Worm (Caenorhabditis elegans) whole organism, L1 larva: Measurements from ENCODE around the gene K01A6.4.

Experiments used
- C16A3.4 ChIP-seq: fragments of 150-350 bp; optimal IDR thresholded peaks from 2 replicates; lab custom pipeline; 2014; ENCODE audit warnings: missing biosample characterization, missing genetic modification characterization
- C34B4.2 ChIP-seq: sonication (generic microtip); optimal IDR thresholded peaks from 2 replicates; lab custom pipeline; 2017; ENCODE audit warnings: mild to moderate bottlenecking, missing genetic modification characterization, missing compliant biosample characterization
- ama-1 ChIP-seq: fragments of 150-350 bp; optimal IDR thresholded peaks from 2 replicates; lab custom pipeline; 2014
- blmp-1 ChIP-seq: fragments of 150-350 bp; optimal IDR thresholded peaks from 2 replicates; lab custom pipeline; 2014; ENCODE audit warnings: missing biosample characterization, missing genetic modification characterization
- ceh-82 ChIP-seq, 3 experiments: fragments of 150-350 bp in 1 of 3; sonication (generic microtip) in 2 of 3; optimal IDR thresholded peaks; 2 replicates each; lab custom pipeline; 2014 to 2017; ENCODE audit warnings: missing biosample characterization in 3 of 3, missing genetic modification characterization in 3 of 3
- efl-1 ChIP-seq, 4 experiments: fragments of 150-350 bp; optimal IDR thresholded peaks in 3 of 4; peaks in 1 of 4; 1 replicate in 1 of 4; 2 replicates in 3 of 4; lab custom pipeline; 2014; ENCODE audit warnings: missing biosample characterization in 2 of 4, missing genetic modification characterization in 2 of 4, missing genetic modification reagents in 2 of 4
- egl-27 ChIP-seq, 2 experiments: fragments of 150-350 bp in 1 of 2; sonication (generic microtip); optimal IDR thresholded peaks; 3 replicates each; lab custom pipeline; 2017 to 2018; ENCODE audit warnings: missing biosample characterization in 2 of 2, missing genetic modification characterization in 2 of 2, missing genetic modification reagents in 2 of 2
- elt-2 ChIP-seq: sonication (generic microtip); optimal IDR thresholded peaks from 2 replicates; lab custom pipeline; 2016; ENCODE audit warnings: missing genetic modification characterization, mild to moderate bottlenecking, inconsistent platforms, missing compliant biosample characterization, missing genetic modification reagents
- fkh-10 ChIP-seq: sonication (generic microtip); optimal IDR thresholded peaks from 2 replicates; lab custom pipeline; 2017; ENCODE audit warnings: missing biosample characterization, missing genetic modification reagents, missing genetic modification characterization
- fos-1 ChIP-seq: fragments of 150-350 bp; optimal IDR thresholded peaks from 2 replicates; lab custom pipeline; 2014; ENCODE audit warnings: missing biosample characterization, missing genetic modification characterization
- hpl-2 ChIP-seq: fragments of 150-350 bp; optimal IDR thresholded peaks from 2 replicates; lab custom pipeline; 2014; ENCODE audit warnings: missing biosample characterization, missing genetic modification reagents, missing genetic modification characterization
- isw-1 ChIP-seq: fragments of 200-800 bp; sonication (Bioruptor generic); IDR thresholded peaks from 2 replicates; pipeline ENCODE4 v1.3.6; 2022; ENCODE audit warnings: missing genetic modification characterization, missing compliant biosample characterization
- lin-15B ChIP-seq: fragments of 150-350 bp; sonication (generic microtip); optimal IDR thresholded peaks from 3 replicates; lab custom pipeline; 2014; ENCODE audit warnings: missing biosample characterization, missing genetic modification characterization
- lin-35 ChIP-seq, 2 experiments: fragments of 150-350 bp; optimal IDR thresholded peaks; 2 replicates each; lab custom pipeline; 2014; ENCODE audit warnings: missing biosample characterization in 2 of 2, missing genetic modification characterization in 2 of 2, missing genetic modification reagents in 2 of 2
- lin-39 ChIP-seq: fragments of 150-350 bp; optimal IDR thresholded peaks from 2 replicates; lab custom pipeline; 2014; ENCODE audit warnings: missing biosample characterization, missing genetic modification reagents, missing genetic modification characterization
- lir-3 ChIP-seq: sonication (generic microtip); optimal IDR thresholded peaks from 2 replicates; lab custom pipeline; 2016; ENCODE audit warnings: mild to moderate bottlenecking, missing genetic modification characterization, moderate library complexity, missing compliant biosample characterization; ENCODE audit not compliant: poor library complexity
- lsy-2 ChIP-seq, 2 experiments: fragments of 150-350 bp; optimal IDR thresholded peaks; 2 replicates each; lab custom pipeline; 2014; ENCODE audit warnings: missing biosample characterization in 2 of 2, missing genetic modification characterization in 2 of 2
- mdl-1 ChIP-seq, 2 experiments: fragments of 150-350 bp; optimal IDR thresholded peaks; 2 replicates each; lab custom pipeline; 2014 to 2017; ENCODE audit warnings: missing biosample characterization in 2 of 2, missing genetic modification characterization in 2 of 2, inconsistent platforms in 1 of 2
- nhr-20 ChIP-seq: sonication (generic microtip); optimal IDR thresholded peaks from 2 replicates; lab custom pipeline; 2016; ENCODE audit warnings: mild to moderate bottlenecking, missing genetic modification characterization, missing compliant biosample characterization
- nhr-237 ChIP-seq: fragments of 150-350 bp; optimal IDR thresholded peaks from 2 replicates; lab custom pipeline; 2014; ENCODE audit warnings: missing biosample characterization, missing genetic modification characterization
- nhr-28 ChIP-seq: fragments of 150-350 bp; optimal IDR thresholded peaks from 2 replicates; lab custom pipeline; 2014; ENCODE audit warnings: missing biosample characterization, missing genetic modification characterization
- nhr-71 ChIP-seq: sonication (generic microtip); optimal IDR thresholded peaks from 2 replicates; lab custom pipeline; 2016; ENCODE audit warnings: mild to moderate bottlenecking, missing genetic modification characterization, moderate library complexity, missing compliant biosample characterization
- nhr-77 ChIP-seq: fragments of 150-350 bp; optimal IDR thresholded peaks from 2 replicates; lab custom pipeline; 2014; ENCODE audit warnings: missing biosample characterization, missing genetic modification characterization
- nhr-85 ChIP-seq: sonication (generic microtip); peaks from one replicate; lab custom pipeline; 2016; ENCODE audit warnings: missing genetic modification characterization, inconsistent platforms, missing compliant biosample characterization
- pax-3 ChIP-seq: fragments of 200-800 bp; sonication (Bioruptor generic); optimal IDR thresholded peaks from 2 replicates; lab custom pipeline; 2018; ENCODE audit warnings: mild to moderate bottlenecking, missing genetic modification characterization, moderate library complexity, missing compliant biosample characterization
- pqm-1 ChIP-seq: sonication (generic microtip); optimal IDR thresholded peaks from 3 replicates; lab custom pipeline; 2017; ENCODE audit warnings: missing biosample characterization, missing genetic modification characterization
- rnt-1 ChIP-seq: sonication (generic microtip); optimal IDR thresholded peaks from 2 replicates; lab custom pipeline; 2016; ENCODE audit warnings: mild to moderate bottlenecking, missing genetic modification characterization, moderate library complexity, missing compliant biosample characterization
- snu-23 ChIP-seq: sonication (generic microtip); optimal IDR thresholded peaks from 2 replicates; lab custom pipeline; 2016; ENCODE audit warnings: missing genetic modification characterization, missing compliant biosample characterization
- sox-4 ChIP-seq: sonication (generic microtip); optimal IDR thresholded peaks from 2 replicates; lab custom pipeline; 2016; ENCODE audit warnings: missing genetic modification characterization, missing compliant biosample characterization
- swsn-7 ChIP-seq: sonication (generic microtip); optimal IDR thresholded peaks from 2 replicates; lab custom pipeline; 2016; ENCODE audit warnings: missing genetic modification characterization, missing compliant biosample characterization
- unc-130 ChIP-seq: fragments of 150-350 bp; optimal IDR thresholded peaks from 2 replicates; lab custom pipeline; 2017; ENCODE audit warnings: missing biosample characterization, missing genetic modification characterization, inconsistent platforms
- vab-15 ChIP-seq: sonication (generic microtip); optimal IDR thresholded peaks from 2 replicates; lab custom pipeline; 2017; ENCODE audit warnings: missing genotype, mild to moderate bottlenecking, missing genetic modification characterization, missing compliant biosample characterization
- xbp-1 ChIP-seq: sonication (generic microtip); optimal IDR thresholded peaks from 2 replicates; lab custom pipeline; 2016; ENCODE audit warnings: missing genetic modification characterization, missing compliant biosample characterization
- zag-1 ChIP-seq: fragments of 150-350 bp; optimal IDR thresholded peaks from 2 replicates; lab custom pipeline; 2014; ENCODE audit warnings: missing biosample characterization, missing genetic modification characterization

Gene K01A6.4

DNA sequence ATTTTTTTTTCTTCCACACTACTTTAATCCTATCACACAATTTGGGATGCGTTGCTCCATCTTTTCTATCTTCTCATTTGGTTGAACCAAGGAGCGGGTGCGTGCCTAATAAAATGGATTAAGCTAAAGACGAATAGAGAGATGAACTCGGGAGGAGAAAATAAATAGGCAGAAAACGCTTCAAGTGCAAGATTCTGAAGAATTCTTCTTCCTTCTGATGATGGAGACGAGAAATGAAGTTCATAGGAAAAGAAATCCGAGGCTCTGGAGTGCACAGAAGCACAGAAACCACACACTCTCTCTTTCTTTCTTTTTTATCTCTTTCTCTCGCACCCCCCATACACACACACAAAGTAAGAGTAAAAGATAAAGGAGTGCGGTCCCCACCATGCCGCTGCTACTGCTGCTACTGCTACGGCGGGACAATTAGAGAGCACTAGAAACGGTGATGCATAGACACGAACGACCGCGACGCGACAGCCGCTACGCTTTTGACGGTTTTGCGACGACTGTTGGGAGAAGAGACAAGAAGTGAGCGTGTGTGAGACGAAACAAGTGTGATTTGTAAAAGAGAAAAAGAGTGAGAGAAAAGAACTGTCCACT lies 47.9 kb downstream of the K01A6.4 start (continued):
- TF ChIP-seq swsn-7 (tag; lab: Kevin White, UChicago) (peak; percentile 74), pax-3 (tag; lab: Kevin White, UChicago) (no peak), C34B4.2 (tag; lab: Kevin White, UChicago) (no peak), nhr-28 (no peak), ama-1 (lab: Kevin White, UChicago) (no peak), lin-15B (tag; lab: Kevin White, UChicago) (no peak), unc-130 (tag; lab: Kevin White, UChicago) (no peak), egl-27 (tag; optimal IDR thresholded peaks at IDR 0.05; lab: Kevin White, UChicago) (peak in 1 of 2 experiments; percentile 72), lin-39 (no peak), lsy-2 (tag; optimal IDR thresholded peaks at IDR 0.05; lab: Kevin White, UChicago) (peak; percentile 60 to 85)

DNA sequence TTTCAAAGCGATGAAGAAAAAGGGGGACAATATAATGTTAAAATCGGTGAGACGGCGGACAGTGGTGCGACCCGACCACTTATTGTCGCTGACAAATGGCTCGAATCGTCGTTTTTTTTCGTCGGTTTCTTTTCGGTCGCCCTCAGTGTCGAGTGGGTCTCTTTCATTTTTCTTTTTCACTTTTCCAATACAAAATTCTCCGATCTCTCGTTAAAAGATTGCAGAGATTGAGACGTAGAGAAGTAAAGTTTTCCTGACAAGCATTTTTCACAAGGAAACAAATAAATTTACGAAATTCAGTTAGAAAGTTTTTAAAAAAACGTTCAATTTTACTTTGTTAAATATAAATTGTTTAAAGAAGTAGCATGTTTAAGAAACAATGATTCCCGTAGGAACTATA lies 48.6 kb downstream of the K01A6.4 start:
- TF ChIP-seq rnt-1 (tag; lab: Kevin White, UChicago): peak; percentile 38
- TF ChIP-seq nhr-71 (tag; lab: Kevin White, UChicago): no peak
- no peak for TF ChIP-seq C16A3.4 (tag; lab: Kevin White, UChicago)
- TF ChIP-seq efl-1 (optimal IDR thresholded peaks at IDR 0.05; lab: Kevin White, UChicago): no peak
- TF ChIP-seq efl-1 (GFP tag; optimal IDR thresholded peaks at IDR 0.05 in 1 of 2; lab: Kevin White, UChicago): peak in 1 of 2 experiments; percentile 0
- TF ChIP-seq fos-1 (tag; lab: Kevin White, UChicago): no peak
- no peak for TF ChIP-seq snu-23 (GFP tag; lab: Kevin White, UChicago)
- TF ChIP-seq C34B4.2 (tag; lab: Kevin White, UChicago): no peak
- peak; percentile 59 for TF ChIP-seq nhr-85
- no peak for TF ChIP-seq nhr-237 (tag; lab: Kevin White, UChicago)
- TF ChIP-seq ceh-82 (tag; optimal IDR thresholded peaks at IDR 0.05; lab: Kevin White, UChicago): no peak
- TF ChIP-seq blmp-1: peak; percentile 68

DNA sequence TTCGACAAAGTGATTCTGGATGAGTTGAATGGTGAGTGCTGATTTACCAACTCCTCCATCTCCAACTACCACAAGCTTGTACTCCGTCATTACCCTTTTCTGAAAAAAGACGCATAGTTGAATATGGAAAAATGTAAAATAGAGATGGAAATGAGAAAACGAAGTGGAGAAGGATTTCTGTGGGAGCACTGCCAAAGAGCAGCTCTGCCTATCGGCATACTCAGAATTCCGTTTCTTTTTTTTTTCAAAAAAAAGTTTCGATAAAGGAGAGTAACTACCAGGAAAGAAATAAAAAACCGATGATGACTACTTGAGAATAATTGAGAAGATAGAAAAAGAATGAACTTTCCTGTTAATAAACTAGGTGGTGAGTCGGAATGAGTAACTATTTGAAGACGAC lies 49.1 kb downstream of the K01A6.4 start, which contains the start of gene let-60:
Gene let-60, minus strand, starts transcription at position 101 of the 400 bp plus-strand sequence.
- TF ChIP-seq nhr-20 (tag; lab: Kevin White, UChicago): no peak
- no peak for TF ChIP-seq fos-1 (tag; lab: Kevin White, UChicago)
- no peak for TF ChIP-seq lin-35 (GFP tag; optimal IDR thresholded peaks at IDR 0.05; lab: Kevin White, UChicago)
- no peak for TF ChIP-seq lin-39
- no peak for TF ChIP-seq nhr-28
- TF ChIP-seq vab-15 (tag; lab: Kevin White, UChicago): no peak
- TF ChIP-seq pqm-1: no peak
- no peak for TF ChIP-seq lir-3 (tag; lab: Kevin White, UChicago)
- TF ChIP-seq nhr-71 (tag; lab: Kevin White, UChicago): no peak
- no peak for TF ChIP-seq mdl-1 (tag; optimal IDR thresholded peaks at IDR 0.05; lab: Kevin White, UChicago)
- no peak for TF ChIP-seq zag-1 (tag; lab: Kevin White, UChicago)
- no peak for TF ChIP-seq C16A3.4 (tag; lab: Kevin White, UChicago)
- no peak for TF ChIP-seq xbp-1 (tag; lab: Kevin White, UChicago)
- TF ChIP-seq elt-2 (tag; lab: Kevin White, UChicago): no peak
- no peak for TF ChIP-seq rnt-1 (tag; lab: Kevin White, UChicago)
- no peak for TF ChIP-seq hpl-2 (GFP tag; lab: Kevin White, UChicago)
- TF ChIP-seq isw-1: no peak
- no peak for TF ChIP-seq sox-4 (tag; lab: Kevin White, UChicago)
- no peak for TF ChIP-seq fkh-10 (GFP tag; lab: Kevin White, UChicago)
- no peak for TF ChIP-seq nhr-77
